Worm (Caenorhabditis elegans) whole organism, late embryonic: ENCODE measurements around the gene srh-209.

Experiments
- dmd-4 ChIP-seq: sonication (generic microtip); optimal IDR thresholded peaks from 2 replicates; lab custom pipeline; 2016; ENCODE audit warnings: borderline replicate concordance, missing genetic modification characterization, missing compliant biosample characterization
- fkh-10 ChIP-seq: fragments of 150-350 bp; optimal IDR thresholded peaks from 2 replicates; lab custom pipeline; 2014; ENCODE audit warnings: missing biosample characterization, missing genetic modification reagents, missing genetic modification characterization
- hlh-13 ChIP-seq: fragments of 200-800 bp; sonication (Bioruptor generic); optimal IDR thresholded peaks from 2 replicates; lab custom pipeline; 2018; ENCODE audit warnings: mild to moderate bottlenecking, missing genetic modification characterization, missing compliant biosample characterization

DNA sequence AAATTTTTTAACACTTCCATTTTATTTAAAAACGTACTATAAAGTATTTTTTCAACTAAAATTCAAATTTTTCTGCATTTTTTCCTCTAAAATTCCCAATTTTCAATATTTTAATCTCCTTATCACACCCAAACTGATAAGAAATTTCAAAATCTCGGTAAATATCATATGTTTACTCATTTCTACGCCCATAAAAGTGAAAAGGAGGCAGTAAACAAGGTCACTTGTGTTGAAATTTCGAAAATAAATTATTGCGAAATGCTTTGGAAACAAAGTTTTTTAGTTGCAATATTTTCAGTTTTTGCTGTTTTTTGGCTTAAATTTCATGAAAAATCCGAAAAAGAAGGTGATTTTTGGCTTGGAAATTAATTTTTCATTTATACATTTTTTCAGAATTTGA is 33.1 kb downstream of the srh-209 start, which contains the start of gene C08E8.4:
- no peak for TF ChIP-seq hlh-13
- no peak for TF ChIP-seq dmd-4 (tag; lab: Kevin White, UChicago)
- TF ChIP-seq fkh-10 (GFP tag; lab: Kevin White, UChicago), result no peak
